Fruit fly (Drosophila melanogaster): ENCODE measurements around the gene tutl.

tutl gene

DNA sequence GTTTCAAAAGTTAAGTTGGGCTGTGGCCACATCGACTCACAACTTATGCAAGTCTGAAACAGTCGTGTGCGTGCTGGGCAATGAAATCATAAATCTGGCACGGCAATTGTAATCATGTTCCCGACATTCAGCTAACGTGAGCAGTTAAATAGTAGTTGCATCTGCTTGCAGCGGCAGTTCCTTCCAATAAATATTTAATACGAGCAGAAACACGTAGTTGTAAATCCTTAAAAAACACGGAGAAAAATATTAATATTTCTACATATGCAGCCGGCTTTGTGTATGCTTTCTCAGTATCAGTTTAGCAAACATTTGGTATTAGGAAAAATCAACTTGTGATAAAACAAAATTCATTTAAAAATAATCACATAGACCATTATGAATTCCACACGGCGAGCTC is 25.7 kb upstream of the tutl start, which contains the start of gene CG15425:
Gene CG15425 (plus strand): TSS at position 301 of the 400 bp plus-strand sequence.
- TF ChIP-seq EcR (GFP tag; optimal IDR thresholded peaks at IDR 0.05) (no peak), CG14655 (GFP tag; optimal IDR thresholded peaks at IDR 0.05) (no peak), CG8159 (tag; optimal IDR thresholded peaks at IDR 0.05) (no peak), D1 (tag; optimal IDR thresholded peaks at IDR 0.05) (no peak), CG32121 (GFP tag; IDR thresholded peaks at IDR 0.05) (no peak), Pif1B (GFP tag; optimal IDR thresholded peaks at IDR 0.05) (no peak), CG13204 (GFP tag; optimal IDR thresholded peaks at IDR 0.05) (no peak), Pif1A (GFP tag; optimal IDR thresholded peaks at IDR 0.05) (no peak), CG15710 (tag; optimal IDR thresholded peaks at IDR 0.05) (no peak), CG17806 (tag; optimal IDR thresholded peaks at IDR 0.05) (no peak), CG4496 (GFP tag; IDR thresholded peaks at IDR 0.05) (no peak), Ets98B (GFP tag; IDR thresholded peaks at IDR 0.05) (no peak), CG9948 (tag; optimal IDR thresholded peaks at IDR 0.05) (no peak), CG34367 (tag; optimal IDR thresholded peaks at IDR 0.05) (no peak)

DNA sequence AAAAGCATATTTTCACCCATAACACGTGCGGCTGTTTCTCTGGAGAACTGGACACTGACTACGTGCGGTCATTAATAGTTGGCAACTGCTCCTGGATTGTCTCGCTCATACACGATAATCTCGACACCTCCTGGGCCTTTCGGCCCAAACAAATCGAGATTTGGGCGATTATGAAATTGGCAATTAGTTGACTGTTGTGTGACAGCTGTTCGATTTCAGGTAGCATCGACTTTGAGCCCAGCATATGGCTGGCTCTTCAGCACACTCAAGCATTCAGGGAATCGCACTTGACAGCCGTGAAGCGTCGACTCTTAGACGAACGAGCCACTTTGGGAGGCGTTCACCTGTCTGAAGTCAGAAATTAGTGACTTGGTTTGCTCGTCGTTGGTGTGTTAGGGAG is 1.7 kb upstream of the tutl start, which contains the start of gene Art2:
Gene Art2 (minus strand): TSS at position 101 of the 400 bp plus-strand sequence.
- TF ChIP-seq CG34367 (tag; optimal IDR thresholded peaks at IDR 0.05), result no peak
- no peak for TF ChIP-seq CG8159 (tag; optimal IDR thresholded peaks at IDR 0.05)
- no peak for TF ChIP-seq CG9948 (tag; optimal IDR thresholded peaks at IDR 0.05)
- no peak for TF ChIP-seq CG32121 (GFP tag; IDR thresholded peaks at IDR 0.05)
- TF ChIP-seq CG12605 (GFP tag; IDR thresholded peaks at IDR 0.05), result no peak
- TF ChIP-seq gl (tag; optimal IDR thresholded peaks at IDR 0.05), result no peak
- no peak for TF ChIP-seq CG17806 (tag; optimal IDR thresholded peaks at IDR 0.05)
- no peak for TF ChIP-seq CG14655 (GFP tag; optimal IDR thresholded peaks at IDR 0.05)
- no peak for TF ChIP-seq D1 (tag; optimal IDR thresholded peaks at IDR 0.05)
- no peak for TF ChIP-seq fd96Ca (GFP tag; IDR thresholded peaks at IDR 0.05)
- no peak for TF ChIP-seq CG10348 (GFP tag; IDR thresholded peaks at IDR 0.05)
- no peak for TF ChIP-seq rn (GFP tag; IDR thresholded peaks at IDR 0.05)
- no peak for TF ChIP-seq Ets98B (GFP tag; IDR thresholded peaks at IDR 0.05)

DNA sequence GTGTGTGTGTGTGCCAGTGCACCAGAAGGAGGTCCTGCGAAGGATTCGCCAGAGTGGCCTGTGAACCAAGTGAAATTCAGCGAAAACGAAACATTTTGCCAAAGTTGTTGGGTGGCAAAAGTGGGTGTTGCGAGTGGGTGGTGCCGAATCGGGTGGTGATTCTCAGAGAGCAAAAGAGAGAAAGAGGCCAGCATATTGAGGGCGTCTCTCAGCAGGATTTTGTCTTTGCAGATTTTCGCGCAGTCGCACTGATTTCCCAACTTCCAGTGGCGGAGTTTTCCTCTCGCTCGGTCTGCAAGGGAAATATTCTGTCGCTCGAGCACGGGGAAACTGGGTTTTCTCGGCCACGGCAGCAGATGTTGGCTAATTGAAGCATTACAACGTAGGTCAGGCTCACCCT is 1.1 kb upstream of the tutl start:
- TF ChIP-seq CG13204 (GFP tag; optimal IDR thresholded peaks at IDR 0.05) (no peak), CG34367 (tag; optimal IDR thresholded peaks at IDR 0.05) (no peak), CG10348 (GFP tag; IDR thresholded peaks at IDR 0.05) (no peak), fd96Ca (GFP tag; IDR thresholded peaks at IDR 0.05) (no peak), EcR (GFP tag; optimal IDR thresholded peaks at IDR 0.05) (no peak), CG4496 (GFP tag; IDR thresholded peaks at IDR 0.05) (no peak), D1 (tag; optimal IDR thresholded peaks at IDR 0.05) (no peak), CG8301 (tag; optimal IDR thresholded peaks at IDR 0.05) (no peak), CG17806 (tag; optimal IDR thresholded peaks at IDR 0.05) (no peak)

- TF ChIP-seq CG15710 (tag; optimal IDR thresholded peaks at IDR 0.05) (no peak), CG9948 (tag; optimal IDR thresholded peaks at IDR 0.05) (no peak), fd96Ca (GFP tag; IDR thresholded peaks at IDR 0.05) (no peak), Snoo (tag; optimal IDR thresholded peaks at IDR 0.05) (no peak), CG12605 (GFP tag; IDR thresholded peaks at IDR 0.05) (no peak)
These were observed 638 bp upstream of the tutl start for dm6 chr2L:4282339-4282680.

DNA sequence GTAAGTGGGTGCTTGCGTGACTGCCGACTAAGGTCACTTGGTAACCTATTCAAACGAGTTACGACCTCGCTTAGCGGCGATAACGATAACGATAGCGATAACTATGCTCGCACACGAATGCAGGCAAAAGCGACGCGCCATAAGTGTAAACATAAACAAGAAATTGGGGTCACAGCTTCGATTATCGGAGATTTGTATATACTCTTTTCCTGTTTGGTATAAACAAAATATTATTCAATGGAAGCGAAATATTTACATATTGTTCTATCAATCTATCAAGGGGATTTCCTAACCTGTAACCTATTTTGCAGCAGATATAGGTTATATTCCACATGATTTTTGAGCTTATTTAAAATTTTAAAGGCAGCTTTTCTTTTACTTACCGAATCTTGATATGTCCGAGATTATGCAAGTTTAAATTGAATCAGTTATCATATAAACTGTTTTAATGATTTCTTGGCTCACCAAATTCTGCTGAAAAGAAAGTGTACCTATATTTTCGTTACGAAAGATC is 3.1 kb downstream of the tutl start:
- no peak for TF ChIP-seq CG10348 (GFP tag; IDR thresholded peaks at IDR 0.05)
- TF ChIP-seq CG9948 (tag; optimal IDR thresholded peaks at IDR 0.05), result no peak
- peak; percentile 1 for TF ChIP-seq CG8159 (tag; optimal IDR thresholded peaks at IDR 0.05)
- no peak for TF ChIP-seq gl (tag; optimal IDR thresholded peaks at IDR 0.05)
- peak; percentile 8 for TF ChIP-seq CG8301 (tag; optimal IDR thresholded peaks at IDR 0.05)
- no peak for TF ChIP-seq CG15710 (tag; optimal IDR thresholded peaks at IDR 0.05)
- TF ChIP-seq CG4496 (GFP tag; IDR thresholded peaks at IDR 0.05), result no peak
- TF ChIP-seq EcR (GFP tag; optimal IDR thresholded peaks at IDR 0.05), result no peak
- TF ChIP-seq rn (GFP tag; IDR thresholded peaks at IDR 0.05), result no peak
- no peak for TF ChIP-seq Pif1A (GFP tag; optimal IDR thresholded peaks at IDR 0.05)
- no peak for TF ChIP-seq Pif1B (GFP tag; optimal IDR thresholded peaks at IDR 0.05)

dm6 chr2L:4286675-4287074 is 3.7 kb downstream of the tutl start:
- TF ChIP-seq CG4496 (GFP tag; IDR thresholded peaks at IDR 0.05) (peak; percentile 31; the same call in 2 of the 3 replicates), CG17806 (tag; optimal IDR thresholded peaks at IDR 0.05) (no peak)

- TF ChIP-seq CG15710 (tag; optimal IDR thresholded peaks at IDR 0.05) (peak; percentile 88), rn (GFP tag; IDR thresholded peaks at IDR 0.05) (peak; percentile 72), CG14655 (GFP tag; optimal IDR thresholded peaks at IDR 0.05) (peak; percentile 92), CG12605 (GFP tag; IDR thresholded peaks at IDR 0.05) (peak; percentile 80), Ets98B (GFP tag; IDR thresholded peaks at IDR 0.05) (peak; percentile 84), CG32121 (GFP tag; IDR thresholded peaks at IDR 0.05) (peak; percentile 54; the same call in 1 of the 2 replicates), CG17806 (tag; optimal IDR thresholded peaks at IDR 0.05) (peak; percentile 91), CG4496 (GFP tag; IDR thresholded peaks at IDR 0.05) (peak; percentile 91), D1 (tag; optimal IDR thresholded peaks at IDR 0.05) (peak; percentile 68), Pif1B (GFP tag; optimal IDR thresholded peaks at IDR 0.05) (peak; percentile 85), CG13204 (GFP tag; optimal IDR thresholded peaks at IDR 0.05) (peak; percentile 68), CG9948 (tag; optimal IDR thresholded peaks at IDR 0.05) (peak; percentile 92), CG8301 (tag; optimal IDR thresholded peaks at IDR 0.05) (peak; percentile 91), EcR (GFP tag; optimal IDR thresholded peaks at IDR 0.05) (peak; percentile 51), CG34367 (tag; optimal IDR thresholded peaks at IDR 0.05) (peak; percentile 91), gl (tag; optimal IDR thresholded peaks at IDR 0.05) (peak; percentile 86), fd96Ca (GFP tag; IDR thresholded peaks at IDR 0.05) (peak; percentile 92), CG10348 (GFP tag; IDR thresholded peaks at IDR 0.05) (no peak), CG8159 (tag; optimal IDR thresholded peaks at IDR 0.05) (peak; percentile 90), Pif1A (GFP tag; optimal IDR thresholded peaks at IDR 0.05) (peak; percentile 88), Snoo (tag; optimal IDR thresholded peaks at IDR 0.05) (peak; percentile 86)
These were observed 4.1 kb downstream of the tutl start for dm6 chr2L:4287076-4287475.

All from whole organism, pupa.